Worm (Caenorhabditis elegans): Measurements from ENCODE around the gene npr-38.

DNA sequence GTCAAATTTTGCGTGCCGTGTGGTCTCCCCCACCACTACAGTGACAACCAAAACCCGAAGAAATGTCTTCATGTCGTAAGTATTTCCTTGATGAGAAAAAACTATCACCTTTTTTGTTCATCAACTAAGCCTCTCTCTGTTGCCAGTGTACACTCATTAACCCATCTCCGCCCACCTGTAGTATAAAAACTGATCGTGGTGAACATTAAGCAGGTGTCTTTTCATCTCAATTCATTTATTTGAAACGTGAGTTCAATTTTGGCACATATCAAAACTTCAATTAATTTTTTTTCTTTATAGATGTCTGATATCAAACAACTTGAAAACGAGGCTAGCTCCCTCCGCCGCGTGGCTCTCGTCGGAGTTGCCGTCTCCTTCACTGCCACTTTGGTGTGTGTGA lies 19.9 kb downstream of the npr-38 start, which contains the start of gene col-170:
- TF ChIP-seq B0310.2 (tag; optimal IDR thresholded peaks at IDR 0.05) (no peak), ama-1 (optimal IDR thresholded peaks at IDR 0.05) (no peak), hnd-1 (tag; optimal IDR thresholded peaks at IDR 0.05) (no peak), tra-4 (tag; optimal IDR thresholded peaks at IDR 0.05) (no peak), flt-1 (GFP tag; IDR thresholded peaks at IDR 0.05) (no peak), tbx-37 (GFP tag; conservative IDR thresholded peaks at IDR 0.05) (no peak), ceh-13 (GFP tag; optimal IDR thresholded peaks at IDR 0.05) (no peak), pes-1 (GFP tag; IDR thresholded peaks at IDR 0.05) (no peak), scrt-1 (GFP tag; IDR thresholded peaks at IDR 0.05) (no peak)

All from whole organism, early embryonic.